Fruit fly (Drosophila melanogaster) whole organism, wandering third instar larva: ENCODE results near the gene Acsx3.

Source experiments
- CG32264 ChIP-seq: fragments of 200-800 bp; sonication (Bioruptor generic); optimal IDR thresholded peaks from 2 replicates; lab custom pipeline; 2016; ENCODE audit warnings: missing biosample characterization, missing genetic modification characterization
- Dfd ChIP-seq: fragments of >200 bp; optimal IDR thresholded peaks from 2 replicates; lab custom pipeline; 2017; ENCODE audit warnings: missing biosample characterization, missing genetic modification characterization
- Dif ChIP-seq: fragments of 200-275, 200-300 bp; sonication (Bioruptor generic); optimal IDR thresholded peaks from 2 replicates; lab custom pipeline; 2018; ENCODE audit warnings: missing biosample characterization, missing genetic modification characterization; ENCODE audit not compliant: partially characterized antibody
- GATAd ChIP-seq: sonication (Bioruptor generic); optimal IDR thresholded peaks from 2 replicates; lab custom pipeline; 2016; ENCODE audit warnings: missing biosample characterization, missing genetic modification characterization
- HLH106 ChIP-seq: fragments of 200-800 bp; optimal IDR thresholded peaks from 3 replicates; lab custom pipeline; 2019; ENCODE audit warnings: missing biosample characterization, mild to moderate bottlenecking, missing genetic modification characterization, moderate library complexity
- Hnf4 ChIP-seq: fragments of 200-800 bp; sonication (Bioruptor generic); optimal IDR thresholded peaks from 2 replicates; lab custom pipeline; 2016; ENCODE audit warnings: missing biosample characterization, mild to moderate bottlenecking, missing genetic modification characterization
- Hr78 ChIP-seq: fragments of >200 bp; optimal IDR thresholded peaks from 2 replicates; lab custom pipeline; 2017; ENCODE audit warnings: missing biosample characterization, missing genetic modification characterization
- Hr83 ChIP-seq: fragments of 200-300 bp; sonication (Bioruptor generic); optimal IDR thresholded peaks from 2 replicates; lab custom pipeline; 2016; ENCODE audit warnings: missing biosample characterization, mild to moderate bottlenecking, missing genetic modification characterization, moderate library complexity; ENCODE audit not compliant: poor library complexity, severe bottlenecking
- Jra ChIP-seq: sonication (Bioruptor generic); optimal IDR thresholded peaks from 2 replicates; lab custom pipeline; 2016; ENCODE audit warnings: missing biosample characterization, missing genetic modification characterization
- Mio ChIP-seq: sonication (Bioruptor generic); optimal IDR thresholded peaks from 2 replicates; lab custom pipeline; 2016; ENCODE audit warnings: missing biosample characterization, missing genetic modification characterization
- Myc ChIP-seq: fragments of >200 bp; optimal IDR thresholded peaks from 2 replicates; lab custom pipeline; 2017
- N ChIP-seq: fragments of >200 bp; optimal IDR thresholded peaks from 2 replicates; lab custom pipeline; 2018; ENCODE audit warnings: missing biosample characterization, missing external identifiers, missing genetic modification characterization
- OdsH ChIP-seq: fragments of 200-800 bp; sonication (Bioruptor generic); optimal IDR thresholded peaks from 2 replicates; lab custom pipeline; 2016; ENCODE audit warnings: missing biosample characterization, mild to moderate bottlenecking, missing genetic modification characterization
- Rel ChIP-seq, 2 experiments: fragments of 200-800 bp; sonication (Bioruptor generic) in 1 of 2; optimal IDR thresholded peaks; 2 replicates in 1 of 2; 3 replicates in 1 of 2; lab custom pipeline; 2016 to 2019; ENCODE audit warnings: mild to moderate bottlenecking in 2 of 2, missing biosample characterization in 2 of 2, missing genetic modification characterization in 2 of 2, moderate library complexity in 1 of 2
- Sp1 ChIP-seq: fragments of 200-800 bp; sonication (Bioruptor generic); optimal IDR thresholded peaks from 3 replicates; lab custom pipeline; 2019; ENCODE audit warnings: missing biosample characterization, mild to moderate bottlenecking, missing genetic modification characterization, moderate library complexity
- Vsx2 ChIP-seq: fragments of 200-300, 225-300 bp; sonication (Bioruptor generic); optimal IDR thresholded peaks from 2 replicates; lab custom pipeline; 2018; ENCODE audit warnings: missing biosample characterization, missing genetic modification characterization; ENCODE audit not compliant: partially characterized antibody
- brk ChIP-seq: fragments of 200-800 bp; sonication (Bioruptor generic); optimal IDR thresholded peaks from 2 replicates; lab custom pipeline; 2016; ENCODE audit warnings: missing biosample characterization, mild to moderate bottlenecking, missing genetic modification characterization
- dl ChIP-seq, 2 experiments: fragments of 175-275, 200-275 bp in 1 of 2; fragments of 200-275 bp in 1 of 2; sonication (Bioruptor generic); optimal IDR thresholded peaks; lab custom pipeline; 2018; ENCODE audit warnings: mild to moderate bottlenecking in 2 of 2, missing biosample characterization in 2 of 2, missing genetic modification characterization in 2 of 2, moderate library complexity in 2 of 2; ENCODE audit not compliant: partially characterized antibody in 2 of 2, insufficient read depth in 1 of 2
- dmrt93B ChIP-seq: fragments of 200-800 bp; sonication (Bioruptor generic); optimal IDR thresholded peaks from 2 replicates; lab custom pipeline; 2018; ENCODE audit warnings: missing biosample characterization, mild to moderate bottlenecking, missing genetic modification characterization
- dsf ChIP-seq: sonication (Bioruptor generic); optimal IDR thresholded peaks from 2 replicates; lab custom pipeline; 2016; ENCODE audit warnings: missing biosample characterization, missing genetic modification characterization, borderline replicate concordance
- ey ChIP-seq: fragments of 200-800 bp; sonication (Bioruptor generic); optimal IDR thresholded peaks from 2 replicates; lab custom pipeline; 2016; ENCODE audit warnings: missing biosample characterization, missing genetic modification characterization
- foxo ChIP-seq, 2 experiments: fragments of 200-800 bp; sonication (Bioruptor generic); optimal IDR thresholded peaks; 2 replicates in 1 of 2; 3 replicates in 1 of 2; lab custom pipeline; 2016 to 2017; ENCODE audit warnings: missing biosample characterization in 2 of 2, missing genetic modification characterization in 2 of 2
- h ChIP-seq: fragments of 200-800 bp; sonication (Bioruptor generic); optimal IDR thresholded peaks from 3 replicates; lab custom pipeline; 2016; ENCODE audit warnings: missing biosample characterization, mild to moderate bottlenecking, missing genetic modification characterization
- jim ChIP-seq: fragments of 175-275, 200-325 bp; sonication (Bioruptor generic); optimal IDR thresholded peaks from 2 replicates; lab custom pipeline; 2016; ENCODE audit warnings: missing biosample characterization, mild to moderate bottlenecking, missing genetic modification characterization
- pan ChIP-seq: fragments of >200 bp; optimal IDR thresholded peaks from 2 replicates; lab custom pipeline; 2017
- psq ChIP-seq: fragments of 200-800 bp; sonication (Bioruptor generic); optimal IDR thresholded peaks from 3 replicates; lab custom pipeline; 2017; ENCODE audit warnings: missing biosample characterization, mild to moderate bottlenecking, missing genetic modification characterization, moderate library complexity
- sage ChIP-seq: fragments of 200-800 bp; sonication (Bioruptor generic); optimal IDR thresholded peaks from 2 replicates; lab custom pipeline; 2016; ENCODE audit warnings: missing biosample characterization, mild to moderate bottlenecking, missing genetic modification characterization
- sv ChIP-seq: fragments of 200-800 bp; sonication (Bioruptor generic); optimal IDR thresholded peaks from 3 replicates; lab custom pipeline; 2016; ENCODE audit warnings: missing biosample characterization, missing genetic modification characterization
- tai ChIP-seq: sonication (Bioruptor generic); optimal IDR thresholded peaks from 2 replicates; lab custom pipeline; 2016; ENCODE audit warnings: missing biosample characterization, missing genetic modification characterization
- usp ChIP-seq: fragments of >200 bp; optimal IDR thresholded peaks from 2 replicates; lab custom pipeline; 2017; ENCODE audit warnings: missing biosample characterization, missing genetic modification characterization
- woc ChIP-seq: sonication (Bioruptor generic); optimal IDR thresholded peaks from 2 replicates; lab custom pipeline; 2016; ENCODE audit warnings: missing biosample characterization, mild to moderate bottlenecking, missing genetic modification characterization

The Acsx3 gene

DNA sequence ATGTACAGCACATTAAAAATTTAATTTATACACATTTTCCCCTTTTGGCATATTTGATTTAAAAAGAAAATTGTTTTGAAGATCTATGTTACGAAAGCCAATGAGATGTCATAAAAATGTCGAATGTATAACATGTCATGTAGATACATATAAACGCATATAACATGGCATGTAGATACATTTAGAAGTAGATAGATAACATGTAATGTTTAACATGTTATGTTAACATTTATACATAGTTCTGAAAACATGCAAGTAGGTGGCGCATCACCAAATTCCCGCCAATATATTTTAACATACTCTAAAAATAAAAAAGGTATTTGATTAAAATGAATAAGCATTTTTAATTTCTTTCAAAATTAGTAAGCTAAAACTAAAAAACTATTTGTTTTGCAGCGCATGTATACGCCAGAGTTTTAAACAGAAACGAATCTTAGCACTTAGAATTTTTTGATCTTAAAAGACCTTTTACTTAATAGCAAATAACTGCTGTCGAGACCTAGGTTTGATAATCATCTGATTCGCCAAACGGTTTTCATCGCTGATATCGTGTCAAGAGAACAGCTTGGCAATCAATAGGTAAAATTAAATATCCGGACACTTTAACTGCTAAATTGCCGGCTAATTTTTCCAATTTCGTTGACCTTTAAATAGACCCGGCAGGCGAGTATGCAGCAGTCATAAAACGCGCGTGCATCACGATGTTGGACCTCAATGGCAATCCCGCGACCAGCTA, 2.8 kb upstream of the Acsx3 start, which contains the start of gene Acsx2:
TSS of gene Acsx2 (plus strand) at position 686 of the 736 bp plus-strand sequence.
- TF ChIP-seq Dif = no peak
- no peak for TF ChIP-seq sage (GFP tag; lab: Kevin White, UChicago)
- no peak for TF ChIP-seq Hnf4 (GFP tag; lab: Kevin White, UChicago)
- TF ChIP-seq foxo (GFP tag; optimal IDR thresholded peaks at IDR 0.05; lab: Kevin White, UChicago) = no peak
- no peak for TF ChIP-seq tai (GFP tag; lab: Kevin White, UChicago)
- TF ChIP-seq N = no peak
- no peak for TF ChIP-seq h (GFP tag; lab: Kevin White, UChicago)
- no peak for TF ChIP-seq woc (GFP tag; lab: Kevin White, UChicago)
- no peak for TF ChIP-seq ey (GFP tag; lab: Kevin White, UChicago)
- no peak for TF ChIP-seq Hr78 (GFP tag; lab: Kevin White, UChicago)
- no peak for TF ChIP-seq Vsx2 (GFP tag; lab: Kevin White, UChicago)
- TF ChIP-seq, all 38 proteins: peak for 0

DNA sequence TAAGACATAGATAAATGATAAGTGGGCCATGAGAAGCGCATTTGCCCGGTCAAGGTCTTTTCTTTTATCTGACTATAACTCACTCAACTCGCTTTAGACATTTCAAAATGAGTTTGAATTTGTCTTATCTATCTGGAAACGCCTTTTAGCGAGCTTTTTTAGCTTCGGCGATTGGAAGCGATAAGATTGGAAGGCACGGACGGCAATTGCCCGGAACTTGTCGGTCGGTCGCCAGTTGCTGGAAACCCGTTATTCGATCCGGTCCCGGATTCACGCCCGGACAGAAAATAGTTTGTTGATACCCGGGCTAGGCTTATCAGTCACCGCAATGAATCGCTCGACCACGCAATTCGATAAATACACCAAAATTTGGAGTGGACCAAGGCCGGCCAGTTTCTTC, 2.2 kb downstream of the Acsx3 start, which contains the start of gene Acsx4:
TSS of gene Acsx4 (plus strand) at position 233 of the 400 bp plus-strand sequence.
- TF ChIP-seq Dif (no peak), dl (GFP tag; optimal IDR thresholded peaks at IDR 0.05; lab: Kevin White, UChicago; ENCODE audit: insufficient read depth in 1 of 2, partially characterized antibody in 2 of 2) (no peak), sv (GFP tag; lab: Kevin White, UChicago) (no peak), brk (no peak), Myc (lab: Kevin White, UChicago) (no peak), Mio (no peak), Vsx2 (GFP tag; lab: Kevin White, UChicago) (no peak), Jra (no peak), Hr83 (no peak), GATAd (no peak), usp (GFP tag; lab: Kevin White, UChicago) (no peak), Sp1 (no peak), jim (GFP tag; lab: Kevin White, UChicago) (no peak), HLH106 (tag; lab: Kevin White, UChicago) (no peak), CG32264 (GFP tag; lab: Kevin White, UChicago) (no peak), dsf (GFP tag; lab: Kevin White, UChicago) (no peak), psq (no peak), Rel (GFP tag; optimal IDR thresholded peaks at IDR 0.05; lab: Kevin White, UChicago) (no peak), Rel (tag; optimal IDR thresholded peaks at IDR 0.05; lab: Kevin White, UChicago) (no peak), N (no peak), dmrt93B (GFP tag; lab: Kevin White, UChicago) (no peak)
- TF ChIP-seq, all 38 proteins: peak for 0

DNA sequence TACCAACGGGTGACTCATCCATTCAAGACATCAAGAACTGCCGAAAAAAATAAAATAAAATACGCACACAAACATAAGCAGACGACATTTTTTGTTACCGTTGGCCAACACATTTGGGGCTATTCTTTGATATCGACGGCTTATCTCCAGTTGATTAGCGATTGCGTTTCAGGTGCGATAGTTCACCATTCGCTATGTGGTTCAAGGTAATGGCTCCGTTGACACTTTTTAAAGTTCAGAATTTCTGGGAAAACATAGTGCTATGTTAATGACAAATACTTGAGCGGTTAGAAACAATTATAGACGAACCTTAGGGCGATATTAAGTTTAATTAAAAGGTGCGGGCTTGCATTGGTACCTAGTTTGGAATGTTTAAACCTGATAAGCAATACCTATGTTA, 4.4 kb downstream of the Acsx3 start:
- no peak for TF ChIP-seq tai (GFP tag; lab: Kevin White, UChicago)

- TF ChIP-seq OdsH (GFP tag; lab: Kevin White, UChicago) (no peak), Dfd (GFP tag; lab: Kevin White, UChicago) (no peak), Sp1 (no peak), Myc (lab: Kevin White, UChicago) (no peak), Hr78 (GFP tag; lab: Kevin White, UChicago) (no peak), dmrt93B (GFP tag; lab: Kevin White, UChicago) (no peak), Hr83 (no peak), Jra (no peak), psq (no peak), dsf (GFP tag; lab: Kevin White, UChicago) (no peak), Vsx2 (GFP tag; lab: Kevin White, UChicago) (no peak), pan (lab: Kevin White, UChicago) (no peak), ey (GFP tag; lab: Kevin White, UChicago) (no peak)
Observed at dm6 chr3R:19788770-19789169, 7.7 kb downstream of the Acsx3 start.
